Fruit fly (Drosophila melanogaster): Measurements from ENCODE around the gene pum.

pum gene

DNA sequence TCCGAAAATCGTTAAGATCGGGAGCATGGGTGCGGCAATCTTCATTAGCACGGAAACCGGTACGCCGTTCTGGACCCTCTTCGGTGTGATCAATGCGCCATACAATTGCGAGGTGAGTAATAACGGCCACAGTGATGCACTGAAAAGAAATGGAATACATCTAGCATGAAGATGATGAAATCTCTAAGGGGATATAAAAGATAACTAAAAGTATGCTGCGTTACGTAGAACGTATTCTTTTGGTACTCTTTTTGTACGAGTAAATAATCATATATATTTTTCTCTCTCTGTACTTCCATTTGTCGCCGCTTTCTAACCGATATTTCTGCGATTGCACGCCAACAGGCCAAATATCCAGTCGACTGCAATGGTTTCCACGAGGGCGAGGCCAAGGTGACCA is 13.4 kb upstream of the pum start (continued):
- peak; percentile 33 for TF ChIP-seq Xbp1 (GFP tag; optimal IDR thresholded peaks at IDR 0.05)
- no peak for TF ChIP-seq fru (optimal IDR thresholded peaks at IDR 0.05)
- TF ChIP-seq abd-A (tag; optimal IDR thresholded peaks at IDR 0.05) = no peak
- TF ChIP-seq slbo (GFP tag; IDR thresholded peaks at IDR 0.05) = peak; percentile 27; the same call in 1 of the 2 replicates
- TF ChIP-seq CG12391 (tag; optimal IDR thresholded peaks at IDR 0.05) = peak; percentile 14
- peak; percentile 39 for TF ChIP-seq lmd (GFP tag; IDR thresholded peaks at IDR 0.05)
- TF ChIP-seq CG11696 (GFP tag; IDR thresholded peaks at IDR 0.05) = no peak
- peak; percentile 42 for TF ChIP-seq Ssrp (tag; optimal IDR thresholded peaks at IDR 0.05)
- TF ChIP-seq ken (GFP tag; IDR thresholded peaks at IDR 0.05) = peak; percentile 33; the same call in 1 of the 3 replicates
- no peak for TF ChIP-seq repo (GFP tag; optimal IDR thresholded peaks at IDR 0.05)
- TF ChIP-seq PHDP (tag; optimal IDR thresholded peaks at IDR 0.05) = no peak
- TF ChIP-seq prd (optimal IDR thresholded peaks at IDR 0.05) = no peak
- TF ChIP-seq prd (GFP tag; IDR thresholded peaks at IDR 0.05) = peak; percentile 66
- no peak for TF ChIP-seq Doc2 (GFP tag; IDR thresholded peaks at IDR 0.05)
- peak; percentile 22 for TF ChIP-seq CG14710 (tag; optimal IDR thresholded peaks at IDR 0.05)
- peak; percentile 19; the same call in 1 of the 2 replicates for TF ChIP-seq esg (GFP tag; conservative IDR thresholded peaks at IDR 0.05)
- peak; percentile 14 for TF ChIP-seq Antp (GFP tag; optimal IDR thresholded peaks at IDR 0.05)
- TF ChIP-seq CG2712 (tag; optimal IDR thresholded peaks at IDR 0.05) = peak; percentile 45
- TF ChIP-seq Xrp1 (GFP tag; IDR thresholded peaks at IDR 0.05) = peak; percentile 66
- no peak for TF ChIP-seq crc (GFP tag; optimal IDR thresholded peaks at IDR 0.05)
- TF ChIP-seq fd96Cb (tag; optimal IDR thresholded peaks at IDR 0.05) = peak; percentile 40
- TF ChIP-seq cas (GFP tag; IDR thresholded peaks at IDR 0.05) = no peak
- peak in 1 of 3 experiments; percentile 33 for TF ChIP-seq lola (GFP tag; optimal IDR thresholded peaks at IDR 0.05)
- TF ChIP-seq ap (GFP tag; IDR thresholded peaks at IDR 0.05) = peak; percentile 39
- TF ChIP-seq CG10979 (tag; optimal IDR thresholded peaks at IDR 0.05) = peak; percentile 46
- TF ChIP-seq CG31441 (GFP tag; IDR thresholded peaks at IDR 0.05) = 0 out of 2 replicates have a peak, but pooled peaks have one; percentile 36
- peak; percentile 40 for TF ChIP-seq Blimp-1 (GFP tag; optimal IDR thresholded peaks at IDR 0.05)
- TF ChIP-seq CG11456 (GFP tag; IDR thresholded peaks at IDR 0.05) = no peak
- 0 out of 3 replicates have a peak, but pooled peaks have one; percentile 33 for TF ChIP-seq dysf (GFP tag; IDR thresholded peaks at IDR 0.05)
- 0 out of 2 replicates have a peak, but pooled peaks have one; percentile 21 for TF ChIP-seq E2f2 (GFP tag; IDR thresholded peaks at IDR 0.05)
- 0 out of 2 replicates have a peak, but pooled peaks have one; percentile 17 for TF ChIP-seq CG32767 (GFP tag; IDR thresholded peaks at IDR 0.05)
- peak; percentile 5 for TF ChIP-seq ewg (GFP tag; optimal IDR thresholded peaks at IDR 0.05)
- TF ChIP-seq maf-S (GFP tag; optimal IDR thresholded peaks at IDR 0.05) = no peak
- peak; percentile 18 for TF ChIP-seq Chrac-16 (GFP tag; optimal IDR thresholded peaks at IDR 0.05)
- TF ChIP-seq CG10959 (GFP tag; IDR thresholded peaks at IDR 0.05) = no peak
- TF ChIP-seq CG3847 (GFP tag; IDR thresholded peaks at IDR 0.05) = peak; percentile 36; the same call in 1 of the 2 replicates
- peak; percentile 24 for TF ChIP-seq az2 (GFP tag; optimal IDR thresholded peaks at IDR 0.05)
- TF ChIP-seq Awh (GFP tag; IDR thresholded peaks at IDR 0.05) = 0 out of 2 replicates have a peak, but pooled peaks have one; percentile 45
- peak; percentile 11 for TF ChIP-seq CG8924 (tag; optimal IDR thresholded peaks at IDR 0.05)
- peak in 1 of 2 experiments; percentile 29 for TF ChIP-seq Pdp1 (GFP tag; optimal IDR thresholded peaks at IDR 0.05)
- TF ChIP-seq emc (GFP tag; optimal IDR thresholded peaks at IDR 0.05) = no peak
- no peak for TF ChIP-seq CG18619 (GFP tag; optimal IDR thresholded peaks at IDR 0.05)
- TF ChIP-seq phol (tag; optimal IDR thresholded peaks at IDR 0.05) = peak; percentile 31
- peak; percentile 10 for TF ChIP-seq ind (GFP tag; optimal IDR thresholded peaks at IDR 0.05)
- TF ChIP-seq CG18262 (tag; optimal IDR thresholded peaks at IDR 0.05) = peak; percentile 34
- TF ChIP-seq pros (GFP tag; optimal IDR thresholded peaks at IDR 0.05) = no peak
- peak; percentile 3 for TF ChIP-seq lilli (GFP tag; optimal IDR thresholded peaks at IDR 0.05)
- TF ChIP-seq Nf-YA (GFP tag; IDR thresholded peaks at IDR 0.05) = peak; percentile 34; the same call in 1 of the 2 replicates
- TF ChIP-seq cato (GFP tag; optimal IDR thresholded peaks at IDR 0.05; ENCODE audit: borderline replicate concordance) = no peak
- TF ChIP-seq lbe (GFP tag; optimal IDR thresholded peaks at IDR 0.05) = peak; percentile 74
- TF ChIP-seq zen (tag; optimal IDR thresholded peaks at IDR 0.05) = peak; percentile 45
